Worm (Caenorhabditis elegans): ENCODE data around the gene W01H2.2.

Gene W01H2.2

ce11 chrX:4246237-4246697, 28.0 kb upstream of the W01H2.2 start (continued):
- TF ChIP-seq mdl-1 (tag; optimal IDR thresholded peaks at IDR 0.05) (peak in 1 of 2 experiments; percentile 73), daf-8 (GFP tag; IDR thresholded peaks at IDR 0.05) (no peak), dve-1 (tag; optimal IDR thresholded peaks at IDR 0.05; ENCODE audit: insufficient read depth) (peak; percentile 65), dpl-1 (GFP tag; optimal IDR thresholded peaks at IDR 0.05) (no peak), nhr-237 (tag; optimal IDR thresholded peaks at IDR 0.05) (no peak), gei-8 (GFP tag; optimal IDR thresholded peaks at IDR 0.05) (no peak), mes-2 (tag; optimal IDR thresholded peaks at IDR 0.05; ENCODE audit: poor library complexity, severe bottlenecking) (peak; percentile 52), nhr-111 (GFP tag; optimal IDR thresholded peaks at IDR 0.05) (no peak), Y5F2A.4 (GFP tag; optimal IDR thresholded peaks at IDR 0.05) (no peak), lin-1 (GFP tag; IDR thresholded peaks at IDR 0.05) (no peak), ceh-44 (GFP tag; IDR thresholded peaks at IDR 0.05) (no peak), saeg-2 (GFP tag; IDR thresholded peaks at IDR 0.05) (no peak), ceh-62 (tag; optimal IDR thresholded peaks at IDR 0.05) (no peak), tag-97 (GFP tag; IDR thresholded peaks at IDR 0.05) (no peak), Y75B8A.6 (GFP tag; IDR thresholded peaks at IDR 0.05) (no peak), snpc-4 (tag; optimal IDR thresholded peaks at IDR 0.05) (no peak), nhr-11 (tag; optimal IDR thresholded peaks at IDR 0.05) (no peak), vab-7 (GFP tag; IDR thresholded peaks at IDR 0.05) (no peak), ztf-7 (tag; optimal IDR thresholded peaks at IDR 0.05) (no peak), skn-1 (tag; optimal IDR thresholded peaks at IDR 0.05) (no peak), dmd-6 (GFP tag; IDR thresholded peaks at IDR 0.05) (peak; percentile 26; the same call in 1 of the 2 replicates), lin-39 (tag; optimal IDR thresholded peaks at IDR 0.05) (no peak), pha-4 (GFP tag; IDR thresholded peaks at IDR 0.05) (no peak), pha-4 (tag; optimal IDR thresholded peaks at IDR 0.05) (no peak), spr-1 (tag; optimal IDR thresholded peaks at IDR 0.05) (peak; percentile 2), Y48G9A.11 (GFP tag; IDR thresholded peaks at IDR 0.05) (no peak), fos-1 (tag; optimal IDR thresholded peaks at IDR 0.05) (no peak), attf-4 (tag; optimal IDR thresholded peaks at IDR 0.05) (no peak), hlh-11 (tag; optimal IDR thresholded peaks at IDR 0.05) (peak; percentile 45), nhr-42 (GFP tag; IDR thresholded peaks at IDR 0.05) (peak; percentile 14; the same call in 1 of the 2 replicates), tra-1 (GFP tag; IDR thresholded peaks at IDR 0.05) (no peak), ceh-32 (tag; optimal IDR thresholded peaks at IDR 0.05; ENCODE audit: poor library complexity) (no peak), T20F7.1 (GFP tag; optimal IDR thresholded peaks at IDR 0.05) (peak; percentile 52), nhr-76 (tag; optimal IDR thresholded peaks at IDR 0.05) (no peak), daf-19 (GFP tag; conservative IDR thresholded peaks at IDR 0.05) (no peak), nhr-48 (tag; optimal IDR thresholded peaks at IDR 0.05) (no peak), aly-2 (tag; optimal IDR thresholded peaks at IDR 0.05) (no peak), jun-1 (tag; optimal IDR thresholded peaks at IDR 0.05) (no peak), Y105C5A.15 (GFP tag; IDR thresholded peaks at IDR 0.05) (no peak), egl-27 (tag; optimal IDR thresholded peaks at IDR 0.05) (no peak), nhr-25 (tag; optimal IDR thresholded peaks at IDR 0.05; ENCODE audit: borderline replicate concordance, insufficient read depth) (no peak), nhr-77 (tag; optimal IDR thresholded peaks at IDR 0.05) (peak; percentile 37), zfp-3 (GFP tag; conservative IDR thresholded peaks at IDR 0.05) (peak; percentile 72), mxl-3 (GFP tag; optimal IDR thresholded peaks at IDR 0.05) (peak; percentile 70), unc-130 (GFP tag; optimal IDR thresholded peaks at IDR 0.05) (no peak), spr-3 (GFP tag; optimal IDR thresholded peaks at IDR 0.05) (no peak), nhr-102 (tag; optimal IDR thresholded peaks at IDR 0.05) (peak; percentile 38), T26A8.4 (GFP tag; IDR thresholded peaks at IDR 0.05) (peak; percentile 62; the same call in 1 of the 2 replicates), F26F4.8 (GFP tag; conservative IDR thresholded peaks at IDR 0.05) (no peak), unc-62 (GFP tag; optimal IDR thresholded peaks at IDR 0.05 in 1 of 2) (peak in 1 of 2 experiments; percentile 91), unc-62 (tag; optimal IDR thresholded peaks at IDR 0.05) (no peak), duxl-1 (tag; optimal IDR thresholded peaks at IDR 0.05; ENCODE audit: poor library complexity) (no peak)
